Worm (Caenorhabditis elegans) whole organism, L2 larva: Measurements from ENCODE around the gene slcr-46.3.

Source experiments
- ZK546.5 ChIP-seq: sonication (generic microtip); optimal IDR thresholded peaks from 2 replicates; lab custom pipeline; 2017; ENCODE audit warnings: missing biosample characterization, missing genetic modification characterization
- ama-1 ChIP-seq: fragments of 150-350 bp; optimal IDR thresholded peaks from 2 replicates; lab custom pipeline; 2018; ENCODE audit warnings: inconsistent platforms
- ceh-82 ChIP-seq: fragments of 150-350 bp; optimal IDR thresholded peaks from 2 replicates; lab custom pipeline; 2014; ENCODE audit warnings: missing biosample characterization, missing genetic modification characterization
- fos-1 ChIP-seq: fragments of 150-350 bp; optimal IDR thresholded peaks from 2 replicates; lab custom pipeline; 2014; ENCODE audit warnings: missing biosample characterization, missing genetic modification characterization
- lin-11 ChIP-seq: fragments of 150-350 bp; sonication (generic microtip); optimal IDR thresholded peaks from 2 replicates; lab custom pipeline; 2014; ENCODE audit warnings: missing biosample characterization, missing genetic modification characterization, inconsistent platforms, mixed read lengths
- lin-39 ChIP-seq: fragments of 150-350 bp; optimal IDR thresholded peaks from 2 replicates; lab custom pipeline; 2014; ENCODE audit warnings: missing biosample characterization, missing genetic modification reagents, missing genetic modification characterization
- mab-5 ChIP-seq: fragments of 150-350 bp; optimal IDR thresholded peaks from 2 replicates; lab custom pipeline; 2014; ENCODE audit warnings: missing biosample characterization, missing genetic modification characterization
- nhr-23 ChIP-seq: fragments of 150-350 bp; optimal IDR thresholded peaks from 2 replicates; lab custom pipeline; 2014; ENCODE audit warnings: missing biosample characterization, missing genetic modification reagents, missing genetic modification characterization
- nhr-77 ChIP-seq: fragments of 150-350 bp; optimal IDR thresholded peaks from 2 replicates; lab custom pipeline; 2014; ENCODE audit warnings: missing biosample characterization, missing genetic modification characterization
- skn-1 ChIP-seq: sonication (generic microtip); optimal IDR thresholded peaks from 2 replicates; lab custom pipeline; 2017; ENCODE audit warnings: missing biosample characterization, missing genetic modification characterization
- unc-39 ChIP-seq: fragments of 150-350 bp; optimal IDR thresholded peaks from 2 replicates; lab custom pipeline; 2014; ENCODE audit warnings: missing biosample characterization, missing genetic modification characterization
- unc-55 ChIP-seq: fragments of 150-350 bp; sonication (generic microtip); optimal IDR thresholded peaks from 3 replicates; lab custom pipeline; 2014; ENCODE audit warnings: missing biosample characterization, missing genetic modification reagents, missing genetic modification characterization
- unc-62 ChIP-seq: fragments of 150-350 bp; optimal IDR thresholded peaks from 2 replicates; lab custom pipeline; 2014; ENCODE audit warnings: missing biosample characterization, missing genetic modification reagents, missing genetic modification characterization
- zag-1 ChIP-seq: fragments of 150-350 bp; optimal IDR thresholded peaks from 2 replicates; lab custom pipeline; 2014; ENCODE audit warnings: missing biosample characterization, missing genetic modification characterization

- TF ChIP-seq unc-62 (GFP tag; lab: Kevin White, UChicago) = no peak
- no peak for TF ChIP-seq ama-1 (lab: Kevin White, UChicago)
- TF ChIP-seq ceh-82 = no peak
- TF ChIP-seq nhr-23 (tag; lab: Kevin White, UChicago) = no peak
- no peak for TF ChIP-seq lin-39
- no peak for TF ChIP-seq nhr-77 (tag; lab: Kevin White, UChicago)
- TF ChIP-seq lin-11 = no peak
- TF ChIP-seq fos-1 (tag; lab: Kevin White, UChicago) = no peak
- no peak for TF ChIP-seq ZK546.5 (tag; lab: Kevin White, UChicago)
- no peak for TF ChIP-seq unc-39
- TF ChIP-seq zag-1 (tag; lab: Kevin White, UChicago) = no peak
- no peak for TF ChIP-seq unc-55 (GFP tag; lab: Kevin White, UChicago)
- no peak for TF ChIP-seq mab-5 (tag; lab: Kevin White, UChicago)
- no peak for TF ChIP-seq skn-1 (tag; lab: Kevin White, UChicago)
Observed at ce11 chrV:9752918-9753317, 29.0 kb upstream of the slcr-46.3 start, which contains the start of gene F58E6.6.
